Fruit fly (Drosophila melanogaster) whole organism, wandering third instar larva: ENCODE data around the gene sinah.

Experiments used
- Abd-B ChIP-seq: fragments of >200 bp; optimal IDR thresholded peaks from 2 replicates; lab custom pipeline; 2017; ENCODE audit warnings: missing biosample characterization, missing genetic modification characterization
- CG32264 ChIP-seq: fragments of 200-800 bp; sonication (Bioruptor generic); optimal IDR thresholded peaks from 2 replicates; lab custom pipeline; 2016; ENCODE audit warnings: missing biosample characterization, missing genetic modification characterization
- Myc ChIP-seq: fragments of >200 bp; optimal IDR thresholded peaks from 2 replicates; lab custom pipeline; 2017
- N ChIP-seq: fragments of >200 bp; optimal IDR thresholded peaks from 2 replicates; lab custom pipeline; 2018; ENCODE audit warnings: missing biosample characterization, missing external identifiers, missing genetic modification characterization
- OdsH ChIP-seq: fragments of 200-800 bp; sonication (Bioruptor generic); optimal IDR thresholded peaks from 2 replicates; lab custom pipeline; 2016; ENCODE audit warnings: missing biosample characterization, mild to moderate bottlenecking, missing genetic modification characterization
- Sp1 ChIP-seq: fragments of 200-800 bp; sonication (Bioruptor generic); optimal IDR thresholded peaks from 3 replicates; lab custom pipeline; 2019; ENCODE audit warnings: missing biosample characterization, mild to moderate bottlenecking, missing genetic modification characterization, moderate library complexity
- brk ChIP-seq: fragments of 200-800 bp; sonication (Bioruptor generic); optimal IDR thresholded peaks from 2 replicates; lab custom pipeline; 2016; ENCODE audit warnings: missing biosample characterization, mild to moderate bottlenecking, missing genetic modification characterization
- pan ChIP-seq: fragments of >200 bp; optimal IDR thresholded peaks from 2 replicates; lab custom pipeline; 2017
- psq ChIP-seq: fragments of 200-800 bp; sonication (Bioruptor generic); optimal IDR thresholded peaks from 3 replicates; lab custom pipeline; 2017; ENCODE audit warnings: missing biosample characterization, mild to moderate bottlenecking, missing genetic modification characterization, moderate library complexity
- sage ChIP-seq: fragments of 200-800 bp; sonication (Bioruptor generic); optimal IDR thresholded peaks from 2 replicates; lab custom pipeline; 2016; ENCODE audit warnings: missing biosample characterization, mild to moderate bottlenecking, missing genetic modification characterization
- usp ChIP-seq: fragments of >200 bp; optimal IDR thresholded peaks from 2 replicates; lab custom pipeline; 2017; ENCODE audit warnings: missing biosample characterization, missing genetic modification characterization
- woc ChIP-seq: sonication (Bioruptor generic); optimal IDR thresholded peaks from 2 replicates; lab custom pipeline; 2016; ENCODE audit warnings: missing biosample characterization, mild to moderate bottlenecking, missing genetic modification characterization

DNA sequence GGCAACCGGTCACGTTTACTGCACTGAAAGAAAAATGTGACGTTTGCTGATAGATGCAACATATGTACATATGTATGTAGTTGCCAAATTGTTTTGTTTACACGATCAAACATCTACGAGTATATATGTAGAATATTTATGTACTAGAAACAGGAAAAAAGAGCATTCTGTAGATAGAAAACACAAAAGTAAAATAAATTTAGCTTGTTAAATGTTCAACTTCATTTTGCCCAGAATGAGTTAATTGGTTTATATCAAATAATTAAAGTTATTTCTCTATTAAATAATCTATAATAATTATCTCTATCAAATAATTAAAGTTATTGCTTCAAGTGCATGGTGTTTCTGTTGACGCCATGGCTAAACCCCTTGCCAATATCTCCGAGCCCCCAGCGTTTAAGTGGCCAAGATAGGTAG is 14.3 kb downstream of the sinah start:
- TF ChIP-seq N (no peak), psq (GFP tag; lab: Kevin White, UChicago) (no peak), Sp1 (GFP tag; lab: Kevin White, UChicago) (no peak), usp (GFP tag; lab: Kevin White, UChicago) (no peak), woc (no peak), pan (lab: Kevin White, UChicago) (no peak), OdsH (GFP tag; lab: Kevin White, UChicago) (no peak), Myc (lab: Kevin White, UChicago) (no peak), brk (no peak), Abd-B (GFP tag; lab: Kevin White, UChicago) (no peak), sage (GFP tag; lab: Kevin White, UChicago) (no peak), CG32264 (GFP tag; lab: Kevin White, UChicago) (no peak)
